Worm (Caenorhabditis elegans): ENCODE measurements around the gene Y37E11B.7.

Gene Y37E11B.7

ce11 chrIV:3645487-3645886 lies 45.5 kb upstream of the Y37E11B.7 start:
- TF ChIP-seq hmg-1.1 (GFP tag; IDR thresholded peaks at IDR 0.05) (peak; percentile 37; the same call in 1 of the 2 replicates), ces-1 (GFP tag; optimal IDR thresholded peaks at IDR 0.05) (no peak), pha-4 (GFP tag; IDR thresholded peaks at IDR 0.05) (no peak), pha-4 (tag; optimal IDR thresholded peaks at IDR 0.05) (no peak), saeg-2 (GFP tag; IDR thresholded peaks at IDR 0.05) (no peak), set-16 (GFP tag; IDR thresholded peaks at IDR 0.05) (peak; percentile 89), snpc-1.2 (GFP tag; IDR thresholded peaks at IDR 0.05) (0 out of 2 replicates have a peak, but pooled peaks have one; percentile 44)

ce11 chrIV:3644863-3645378 lies 45.0 kb upstream of the Y37E11B.7 start:
- no peak for TF ChIP-seq R02D3.7 (tag; optimal IDR thresholded peaks at IDR 0.05)
- TF ChIP-seq nhr-11 (tag; optimal IDR thresholded peaks at IDR 0.05): no peak
- TF ChIP-seq nhr-102 (tag; optimal IDR thresholded peaks at IDR 0.05): peak; percentile 12
- no peak for TF ChIP-seq sdz-12 (GFP tag; optimal IDR thresholded peaks at IDR 0.05)
- TF ChIP-seq ztf-7 (tag; optimal IDR thresholded peaks at IDR 0.05): no peak
- no peak for TF ChIP-seq ceh-82 (tag; optimal IDR thresholded peaks at IDR 0.05)
- TF ChIP-seq mep-1 (tag; optimal IDR thresholded peaks at IDR 0.05): peak; percentile 63
- peak; percentile 85 for TF ChIP-seq aha-1 (tag)
- no peak for TF ChIP-seq snpc-1.2 (GFP tag; IDR thresholded peaks at IDR 0.05)
- TF ChIP-seq ctbp-1 (GFP tag; IDR thresholded peaks at IDR 0.05): no peak
- 0 out of 2 replicates have a peak, but pooled peaks have one; percentile 6 for TF ChIP-seq tra-1 (GFP tag; IDR thresholded peaks at IDR 0.05)
- no peak for TF ChIP-seq dmd-8 (GFP tag; IDR thresholded peaks at IDR 0.05)
- TF ChIP-seq mdt-29 (GFP tag; IDR thresholded peaks at IDR 0.05): peak; percentile 39; the same call in 1 of the 2 replicates
- TF ChIP-seq egl-27 (tag; optimal IDR thresholded peaks at IDR 0.05): no peak
- TF ChIP-seq T26A8.4 (GFP tag; IDR thresholded peaks at IDR 0.05): 0 out of 2 replicates have a peak, but pooled peaks have one; percentile 58
- no peak for TF ChIP-seq pqm-1 (tag; optimal IDR thresholded peaks at IDR 0.05)
- TF ChIP-seq daf-16 (GFP tag; optimal IDR thresholded peaks at IDR 0.05): peak in 1 of 2 experiments; percentile 50
- peak; percentile 51 for TF ChIP-seq daf-16 (tag; optimal IDR thresholded peaks at IDR 0.05)
- no peak for TF ChIP-seq nhr-10 (tag; optimal IDR thresholded peaks at IDR 0.05)
- TF ChIP-seq saeg-2 (GFP tag; IDR thresholded peaks at IDR 0.05): no peak
- TF ChIP-seq zfp-3 (GFP tag; conservative IDR thresholded peaks at IDR 0.05): peak; percentile 66; the same call in 1 of the 2 replicates
- no peak for TF ChIP-seq F44E2.7 (GFP tag; IDR thresholded peaks at IDR 0.05)
- TF ChIP-seq vab-7 (GFP tag; IDR thresholded peaks at IDR 0.05): no peak
- peak; percentile 50 for TF ChIP-seq T20F7.1 (GFP tag; optimal IDR thresholded peaks at IDR 0.05)
- TF ChIP-seq hlh-11 (tag; optimal IDR thresholded peaks at IDR 0.05): peak; percentile 9
- no peak for TF ChIP-seq lin-39 (tag; optimal IDR thresholded peaks at IDR 0.05)
- TF ChIP-seq fos-1 (tag; optimal IDR thresholded peaks at IDR 0.05): no peak
- TF ChIP-seq nhr-237 (tag; optimal IDR thresholded peaks at IDR 0.05): no peak
- no peak for TF ChIP-seq skn-1 (tag; optimal IDR thresholded peaks at IDR 0.05)
- peak in 1 of 2 experiments; percentile 52 for TF ChIP-seq lsy-2 (tag; optimal IDR thresholded peaks at IDR 0.05)

ce11 chrIV:3642189-3642588 lies 42.2 kb upstream of the Y37E11B.7 start, which contains the start of gene CC8.3:
Gene CC8.3 (minus strand): TSS chrIV:3642289.
- TF ChIP-seq attf-4 (tag; optimal IDR thresholded peaks at IDR 0.05) (no peak), lir-3 (tag; optimal IDR thresholded peaks at IDR 0.05) (no peak), zip-11 (GFP tag; IDR thresholded peaks at IDR 0.05) (no peak)
